Worm (Caenorhabditis elegans): ENCODE data around the gene dmd-7.

The dmd-7 gene

DNA sequence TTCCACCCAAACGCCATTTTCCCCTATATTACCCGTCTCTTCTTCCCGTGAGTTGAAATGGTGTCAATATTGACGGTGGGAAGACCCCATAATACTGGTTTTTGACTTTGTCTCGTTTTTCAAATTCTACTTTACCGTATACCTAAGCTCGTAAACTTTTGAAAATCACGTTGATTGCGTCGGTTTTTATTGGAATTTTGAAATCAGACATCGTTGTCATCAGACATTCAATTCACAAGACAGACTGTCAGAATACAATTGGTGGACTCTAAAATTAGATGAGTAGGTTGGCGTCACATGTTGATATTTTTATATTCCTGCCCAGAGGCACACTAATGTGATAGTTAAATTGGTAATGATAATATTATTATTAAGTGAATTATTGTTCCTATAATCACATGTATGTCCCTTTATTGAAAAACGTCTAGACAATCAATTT lies 14.8 kb upstream of the dmd-7 start (continued):
- peak; percentile 31 for TF ChIP-seq hlh-30 (tag; optimal IDR thresholded peaks at IDR 0.05; ENCODE audit: insufficient read depth)
- TF ChIP-seq ceh-44 (GFP tag; IDR thresholded peaks at IDR 0.05): no peak
- no peak for TF ChIP-seq F37D6.2 (tag; optimal IDR thresholded peaks at IDR 0.05)
- no peak for TF ChIP-seq mdl-1 (tag; optimal IDR thresholded peaks at IDR 0.05)
- TF ChIP-seq R02D3.7 (tag; optimal IDR thresholded peaks at IDR 0.05): no peak

DNA sequence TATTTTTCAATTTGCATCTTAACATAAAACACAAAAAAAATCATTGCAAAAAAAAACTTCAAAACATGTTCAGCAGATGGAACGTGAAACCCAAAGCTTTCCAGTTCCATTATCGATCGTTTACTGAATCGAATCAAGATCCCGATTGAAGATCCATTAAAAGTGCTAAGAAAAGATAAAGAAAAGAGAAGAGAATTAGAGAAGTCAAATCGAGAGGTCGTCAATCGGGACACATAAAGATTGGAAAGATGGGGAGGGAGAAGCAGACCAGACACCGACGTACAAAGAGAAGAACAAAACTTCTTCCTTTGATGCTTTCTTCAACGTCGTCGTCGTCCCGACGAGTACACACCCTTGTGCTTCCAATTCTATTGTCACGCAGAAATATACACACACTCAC lies 13.8 kb upstream of the dmd-7 start:
- no peak for TF ChIP-seq T20F7.1 (GFP tag; optimal IDR thresholded peaks at IDR 0.05)
- TF ChIP-seq rbr-2 (tag; optimal IDR thresholded peaks at IDR 0.05): no peak
- TF ChIP-seq nhr-48 (tag; optimal IDR thresholded peaks at IDR 0.05): peak; percentile 36
- no peak for TF ChIP-seq Y75B8A.6 (GFP tag; IDR thresholded peaks at IDR 0.05)
- no peak for TF ChIP-seq nhr-237 (tag; optimal IDR thresholded peaks at IDR 0.05)
- no peak for TF ChIP-seq nhr-42 (GFP tag; IDR thresholded peaks at IDR 0.05)
- TF ChIP-seq lim-7 (GFP tag; IDR thresholded peaks at IDR 0.05): no peak
- no peak for TF ChIP-seq F37D6.2 (tag; optimal IDR thresholded peaks at IDR 0.05)
- TF ChIP-seq egl-43 (GFP tag; IDR thresholded peaks at IDR 0.05): no peak
- TF ChIP-seq ceh-20 (GFP tag; IDR thresholded peaks at IDR 0.05): no peak
- no peak for TF ChIP-seq F49E8.2 (tag; optimal IDR thresholded peaks at IDR 0.05; ENCODE audit: borderline replicate concordance)
- no peak for TF ChIP-seq lir-3 (tag; optimal IDR thresholded peaks at IDR 0.05)
- TF ChIP-seq lin-29 (GFP tag; IDR thresholded peaks at IDR 0.05): no peak
- TF ChIP-seq arid-1 (GFP tag; conservative IDR thresholded peaks at IDR 0.05): no peak
- no peak for TF ChIP-seq jun-1 (tag; optimal IDR thresholded peaks at IDR 0.05)
- no peak for TF ChIP-seq php-3 (GFP tag; IDR thresholded peaks at IDR 0.05)
- no peak for TF ChIP-seq dmd-9 (GFP tag; IDR thresholded peaks at IDR 0.05)
- no peak for TF ChIP-seq D1046.2 (GFP tag; IDR thresholded peaks at IDR 0.05)
- TF ChIP-seq mdl-1 (tag; optimal IDR thresholded peaks at IDR 0.05): peak in 1 of 2 experiments; percentile 24
- TF ChIP-seq mep-1 (tag; optimal IDR thresholded peaks at IDR 0.05): no peak
- no peak for TF ChIP-seq ama-1 (optimal IDR thresholded peaks at IDR 0.05)
- no peak for TF ChIP-seq daf-19 (GFP tag; conservative IDR thresholded peaks at IDR 0.05)
- TF ChIP-seq daf-12 (tag; optimal IDR thresholded peaks at IDR 0.05): no peak
- no peak for TF ChIP-seq zfp-3 (GFP tag; conservative IDR thresholded peaks at IDR 0.05)
- no peak for TF ChIP-seq cey-2 (tag; optimal IDR thresholded peaks at IDR 0.05; ENCODE audit: borderline replicate concordance, insufficient read depth)
- TF ChIP-seq gei-8 (GFP tag; optimal IDR thresholded peaks at IDR 0.05): no peak
- TF ChIP-seq nhr-28 (tag; optimal IDR thresholded peaks at IDR 0.05): no peak
- TF ChIP-seq ztf-7 (tag; optimal IDR thresholded peaks at IDR 0.05): no peak
- TF ChIP-seq zip-11 (GFP tag; IDR thresholded peaks at IDR 0.05): no peak
- TF ChIP-seq ceh-44 (GFP tag; IDR thresholded peaks at IDR 0.05): no peak
- TF ChIP-seq nhr-10 (tag; optimal IDR thresholded peaks at IDR 0.05): no peak
- no peak for TF ChIP-seq egl-27 (tag; optimal IDR thresholded peaks at IDR 0.05)
- TF ChIP-seq dmd-8 (GFP tag; IDR thresholded peaks at IDR 0.05): no peak
- TF ChIP-seq hlh-30 (tag; optimal IDR thresholded peaks at IDR 0.05; ENCODE audit: insufficient read depth): peak; percentile 24
- TF ChIP-seq ztf-11 (tag; optimal IDR thresholded peaks at IDR 0.05): no peak
- no peak for TF ChIP-seq tag-97 (GFP tag; IDR thresholded peaks at IDR 0.05)
- no peak for TF ChIP-seq pha-4 (GFP tag; IDR thresholded peaks at IDR 0.05)
- TF ChIP-seq pha-4 (tag; optimal IDR thresholded peaks at IDR 0.05): no peak
- TF ChIP-seq fkh-10 (GFP tag; optimal IDR thresholded peaks at IDR 0.05): peak; percentile 47
- no peak for TF ChIP-seq F26F4.8 (GFP tag; conservative IDR thresholded peaks at IDR 0.05)
- TF ChIP-seq nhr-111 (GFP tag; optimal IDR thresholded peaks at IDR 0.05): no peak
- TF ChIP-seq hmg-1.1 (GFP tag; IDR thresholded peaks at IDR 0.05): no peak
- no peak for TF ChIP-seq Y105C5A.15 (GFP tag; IDR thresholded peaks at IDR 0.05)
- TF ChIP-seq unc-39 (tag; optimal IDR thresholded peaks at IDR 0.05): no peak
- TF ChIP-seq Y48G9A.11 (GFP tag; IDR thresholded peaks at IDR 0.05): no peak
- no peak for TF ChIP-seq mxl-2 (GFP tag; conservative IDR thresholded peaks at IDR 0.05)
- TF ChIP-seq lsy-2 (tag; optimal IDR thresholded peaks at IDR 0.05): peak in 1 of 2 experiments; percentile 30
- TF ChIP-seq ctbp-1 (GFP tag; IDR thresholded peaks at IDR 0.05): peak; percentile 24; the same call in 1 of the 2 replicates
- TF ChIP-seq vab-7 (GFP tag; IDR thresholded peaks at IDR 0.05): no peak
